Worm (Caenorhabditis elegans) whole organism, dauer: ENCODE results near the gene W08E12.7.
"Not testable (repeated sequence)": the region's sequence is repeated elsewhere in the genome, so short reads cannot be mapped to it uniquely, and the experiment has no call there.

ENCODE experiments used
- unc-62 ChIP-seq: sonication (generic microtip); optimal IDR thresholded peaks from 2 replicates; lab custom pipeline; 2017; ENCODE audit warnings: missing biosample characterization, missing genetic modification reagents, missing genetic modification characterization

W08E12.7 gene

ce11 chrIV:3291977-3292561 lies 2.9 kb upstream of the W08E12.7 start, which contains the start of gene W08E12.8:
TSS of gene W08E12.8 (plus strand) at chrIV:3292371.
- TF ChIP-seq unc-62 (GFP tag; lab: Kevin White, UChicago): no peak

- TF ChIP-seq unc-62 (GFP tag; lab: Kevin White, UChicago): no peak
Observed at ce11 chrIV:3293800-3294493, 988 bp upstream of the W08E12.7 start.

ce11 chrIV:3296578-3297549 lies 1.9 kb downstream of the W08E12.7 start:
- no peak for TF ChIP-seq unc-62 (GFP tag; lab: Kevin White, UChicago)

DNA sequence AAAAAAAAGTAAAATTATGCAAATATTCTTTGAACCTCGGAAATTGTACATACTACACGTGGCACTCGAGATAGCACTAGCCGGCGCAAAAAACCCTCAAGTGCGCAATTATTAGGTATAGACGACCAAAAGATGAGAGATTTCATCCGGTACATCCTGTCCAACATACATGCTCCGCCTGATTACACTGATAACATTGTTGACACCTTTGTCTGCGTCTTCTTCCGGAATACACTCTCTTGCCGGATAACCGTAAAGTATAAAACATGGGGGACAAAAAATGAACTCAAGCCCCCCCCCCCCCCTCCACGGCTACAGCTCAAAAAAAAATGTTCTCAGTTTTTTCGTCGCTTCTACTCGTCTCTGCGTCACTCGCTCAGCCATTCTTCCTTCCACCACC lies 3.4 kb downstream of the W08E12.7 start, which contains the start of gene W08E12.6:
Gene W08E12.6 (plus strand): TSS at position 301 of the 400 bp plus-strand sequence.
- no peak for TF ChIP-seq unc-62 (GFP tag; lab: Kevin White, UChicago)

ce11 chrIV:3299229-3299628 lies 4.3 kb downstream of the W08E12.7 start:
- no peak for TF ChIP-seq unc-62 (GFP tag; lab: Kevin White, UChicago)

ce11 chrIV:3300492-3300891 lies 5.6 kb downstream of the W08E12.7 start, which contains the start of gene W08E12.5:
TSS of gene W08E12.5 (plus strand) at chrIV:3300792.
- no peak for TF ChIP-seq unc-62 (GFP tag; lab: Kevin White, UChicago)

ce11 chrIV:3302058-3302457 lies 7.1 kb downstream of the W08E12.7 start, which contains the start of gene W08E12.4:
TSS of gene W08E12.4 (plus strand) at chrIV:3302358.
- not testable (repeated sequence) for TF ChIP-seq unc-62 (GFP tag; lab: Kevin White, UChicago)

ce11 chrIV:3303690-3304089 lies 8.8 kb downstream of the W08E12.7 start, which contains the start of gene idpp-12:
TSS of gene idpp-12 (plus strand) at chrIV:3303990.
- TF ChIP-seq unc-62 (GFP tag; lab: Kevin White, UChicago): not testable (repeated sequence)

ce11 chrIV:3305575-3305974 lies 10.6 kb downstream of the W08E12.7 start, which contains the start of gene W08E12.2:
TSS of gene W08E12.2 (plus strand) at chrIV:3305875.
- TF ChIP-seq unc-62 (GFP tag; lab: Kevin White, UChicago): no peak

DNA sequence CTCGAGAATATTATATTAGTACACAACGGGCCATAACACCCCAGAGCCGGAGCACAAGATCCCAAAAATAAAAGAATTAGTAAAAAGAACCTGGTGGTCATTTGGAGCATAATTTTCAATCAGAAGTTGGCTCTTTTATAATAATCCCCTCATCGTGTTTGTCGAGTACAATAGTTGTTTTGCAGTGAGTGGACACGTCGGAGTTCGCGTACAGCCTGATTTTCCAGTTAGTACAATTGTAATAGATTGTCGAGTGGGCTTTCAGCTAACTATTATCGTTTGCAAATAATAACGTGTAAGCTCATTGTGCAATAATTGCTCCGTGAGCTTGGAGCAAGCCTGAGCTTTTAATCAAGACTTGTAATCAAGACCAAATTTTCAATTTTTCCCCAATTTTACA lies 12.5 kb downstream of the W08E12.7 start, which contains the start of gene W08E12.9:
Gene W08E12.9 (minus strand): TSS at position 101 of the 400 bp plus-strand sequence.
- TF ChIP-seq unc-62 (GFP tag; lab: Kevin White, UChicago): no peak

ce11 chrIV:3308885-3309284 lies 13.9 kb downstream of the W08E12.7 start:
- TF ChIP-seq unc-62 (GFP tag; lab: Kevin White, UChicago): no peak

DNA sequence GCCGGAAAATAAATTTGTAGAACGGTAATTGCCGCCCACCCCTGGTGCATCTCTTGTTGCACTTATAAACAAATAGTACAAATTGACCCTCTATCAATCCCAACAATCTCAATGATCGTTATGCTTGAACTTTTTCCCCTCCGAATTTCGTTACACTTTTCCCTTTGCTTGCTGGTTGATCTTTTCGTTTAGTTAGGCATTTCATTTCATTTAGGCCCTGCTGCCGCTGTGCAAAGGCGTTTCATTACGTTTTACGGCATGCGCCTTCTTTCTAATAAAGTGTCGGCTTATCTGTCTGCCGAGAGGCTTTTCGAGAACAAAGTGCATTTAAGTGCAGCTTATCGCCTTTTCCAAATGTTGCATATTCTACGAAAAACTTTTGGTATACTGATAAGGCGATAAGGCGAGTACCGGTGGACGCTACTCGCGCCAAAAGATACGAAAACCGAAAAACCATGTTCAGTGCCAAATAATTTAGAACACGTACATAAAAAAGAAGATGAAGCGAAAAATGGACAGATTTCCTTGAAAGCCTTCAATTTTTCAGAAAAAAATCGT lies 15.8 kb downstream of the W08E12.7 start:
- TF ChIP-seq unc-62 (GFP tag; lab: Kevin White, UChicago): no peak

DNA sequence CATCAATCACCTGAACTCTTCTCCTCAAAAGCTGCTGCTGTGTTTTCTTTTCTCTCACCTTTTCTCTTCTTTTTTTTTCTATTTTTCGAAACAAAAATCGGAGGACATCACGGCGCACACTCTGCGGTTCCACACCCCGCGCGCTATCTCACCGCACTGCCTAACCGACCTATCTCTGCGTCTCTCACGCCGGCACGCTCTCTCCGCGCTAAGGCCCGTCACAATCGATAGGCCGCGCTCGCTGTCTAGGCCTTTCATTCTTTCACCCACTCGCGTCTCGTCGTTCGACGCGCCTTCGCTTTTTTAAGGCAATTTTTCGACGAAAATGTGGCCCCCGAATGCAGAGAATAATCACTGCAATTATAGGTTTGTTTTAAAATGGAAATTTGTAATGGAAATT lies 16.3 kb downstream of the W08E12.7 start, which contains the start of gene zip-11:
Gene zip-11 (plus strand): TSS at position 34 of the 400 bp plus-strand sequence.
- no peak for TF ChIP-seq unc-62 (GFP tag; lab: Kevin White, UChicago)

DNA sequence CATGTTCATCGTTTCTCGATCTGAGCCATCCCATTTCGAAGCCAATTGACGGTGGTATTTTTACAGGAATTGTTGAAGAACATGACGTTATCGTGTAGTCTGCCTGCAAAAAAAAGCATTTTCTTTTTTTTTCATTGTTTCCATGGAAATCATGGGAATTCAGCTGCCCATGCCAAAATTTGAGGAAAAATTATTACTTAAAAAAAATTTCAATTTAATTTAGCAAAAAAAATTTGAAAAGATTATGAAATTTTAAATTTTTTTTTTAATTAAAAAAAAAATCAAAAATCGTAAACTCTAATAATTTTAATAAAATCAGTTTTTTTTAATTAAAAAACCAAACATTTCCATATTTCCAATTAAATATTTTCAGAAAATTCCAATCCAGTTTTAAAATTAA lies 36.8 kb downstream of the W08E12.7 start, which contains the start of gene F42A6.5:
Gene F42A6.5 (minus strand): TSS at position 101 of the 400 bp plus-strand sequence.
- TF ChIP-seq unc-62 (GFP tag; lab: Kevin White, UChicago): not testable (repeated sequence)

ce11 chrIV:3336585-3336984 lies 41.6 kb downstream of the W08E12.7 start, which contains the start of gene F42A6.6:
TSS of gene F42A6.6 (minus strand) at chrIV:3336873.
- no peak for TF ChIP-seq unc-62 (GFP tag; lab: Kevin White, UChicago)
